Fruit fly (Drosophila melanogaster) whole organism, embryonic: Measurements from ENCODE around the gene PLCXD.

ENCODE experiments used
- Abd-B ChIP-seq: fragments of 200-800 bp; sonication (Bioruptor generic); optimal IDR thresholded peaks from 2 replicates; lab custom pipeline; 2018; ENCODE audit warnings: missing biosample characterization, mild to moderate bottlenecking, missing genetic modification characterization, moderate library complexity
- Aef1 ChIP-seq: fragments of 200-800 bp; sonication (Bioruptor generic); IDR thresholded peaks from 3 replicates; pipeline ENCODE4 v1.3.6; 2022; ENCODE audit warnings: missing biosample characterization, missing genetic modification characterization
- CG11456 ChIP-seq: fragments of 200-800 bp; sonication (Bioruptor generic); IDR thresholded peaks from 3 replicates; pipeline ENCODE4 v1.3.6; 2022; ENCODE audit warnings: missing biosample characterization, missing genetic modification characterization
- CG12155 ChIP-seq: fragments of 200-800 bp; sonication (Bioruptor generic); optimal IDR thresholded peaks from 3 replicates; lab custom pipeline; 2016; ENCODE audit warnings: missing biosample characterization, missing genetic modification characterization
- CG14667 ChIP-seq: fragments of 200-800 bp; sonication (Bioruptor generic); IDR thresholded peaks from 2 replicates; pipeline ENCODE4 v1.3.6; 2022; ENCODE audit warnings: missing biosample characterization, missing genetic modification characterization
- CG15479 ChIP-seq: fragments of 200-800 bp; sonication (Bioruptor generic); optimal IDR thresholded peaks from 3 replicates; lab custom pipeline; 2019; ENCODE audit warnings: missing biosample characterization, mild to moderate bottlenecking, missing genetic modification characterization, moderate library complexity
- CG17829 ChIP-seq: fragments of 200-800 bp; optimal IDR thresholded peaks from 2 replicates; lab custom pipeline; 2019; ENCODE audit warnings: missing biosample characterization, mild to moderate bottlenecking, missing genetic modification characterization, moderate library complexity
- CG1832 ChIP-seq: fragments of 200-800 bp; sonication (Bioruptor generic); optimal IDR thresholded peaks from 2 replicates; lab custom pipeline; 2017; ENCODE audit warnings: missing biosample characterization, mild to moderate bottlenecking, missing genetic modification characterization, inconsistent platforms
- CG3163 ChIP-seq: fragments of 200-800 bp; sonication (Bioruptor generic); optimal IDR thresholded peaks from 3 replicates; lab custom pipeline; 2016; ENCODE audit warnings: missing biosample characterization, missing genetic modification characterization
- CG6654 ChIP-seq: fragments of 200-800 bp; sonication (Bioruptor generic); optimal IDR thresholded peaks from 2 replicates; lab custom pipeline; 2017; ENCODE audit warnings: missing biosample characterization, mild to moderate bottlenecking, missing genetic modification characterization
- CG7786 ChIP-seq: fragments of 200-800 bp; sonication (Bioruptor generic); optimal IDR thresholded peaks from 2 replicates; lab custom pipeline; 2016; ENCODE audit warnings: missing biosample characterization, missing genetic modification characterization
- CG8290 ChIP-seq, 3 experiments: fragments of 200-800 bp; sonication (Bioruptor generic); optimal IDR thresholded peaks; 2 replicates each; lab custom pipeline; 2016 to 2019; ENCODE audit warnings: missing biosample characterization in 3 of 3, missing genetic modification characterization in 3 of 3, mild to moderate bottlenecking in 2 of 3, moderate library complexity in 1 of 3
- CG8388 ChIP-seq: fragments of 200-800 bp; sonication (Bioruptor generic); optimal IDR thresholded peaks from 2 replicates; lab custom pipeline; 2019; ENCODE audit warnings: missing biosample characterization, mild to moderate bottlenecking, missing genetic modification characterization, moderate library complexity
- CG8478 ChIP-seq: fragments of >200 bp; optimal IDR thresholded peaks from 2 replicates; lab custom pipeline; 2018
- CG9817 ChIP-seq: fragments of 200-800 bp; sonication (Bioruptor generic); optimal IDR thresholded peaks from 2 replicates; lab custom pipeline; 2018; ENCODE audit warnings: missing biosample characterization, mild to moderate bottlenecking, missing genetic modification characterization, moderate library complexity
- CTCF ChIP-seq: fragments of 200-800 bp; sonication (Bioruptor generic); optimal IDR thresholded peaks from 2 replicates; lab custom pipeline; 2017; ENCODE audit warnings: missing biosample characterization, mild to moderate bottlenecking, missing genetic modification characterization, moderate library complexity
- CkIIα-i1 ChIP-seq: fragments of 200-800 bp; sonication (Bioruptor generic); IDR thresholded peaks from 2 replicates; pipeline ENCODE4 v1.3.6; 2022; ENCODE audit warnings: missing biosample characterization, missing genetic modification characterization
- D ChIP-seq, 2 experiments: fragments of 200-800 bp in 1 of 2; fragments of >200 bp in 1 of 2; sonication (Bioruptor generic) in 1 of 2; optimal IDR thresholded peaks; 2 replicates in 1 of 2; 3 replicates in 1 of 2; lab custom pipeline; 2017; ENCODE audit warnings: mild to moderate bottlenecking in 1 of 2, missing biosample characterization in 1 of 2, missing genetic modification characterization in 1 of 2, missing genetic modification reagents in 1 of 2
- E2f1 ChIP-seq: fragments of 200-800 bp; sonication (Bioruptor generic); IDR thresholded peaks from 2 replicates; pipeline ENCODE4 v1.3.6; 2022; ENCODE audit warnings: missing biosample characterization, missing genetic modification characterization
- Ets65A ChIP-seq: fragments of 200-800 bp; sonication (Bioruptor generic); peaks from one replicate; lab custom pipeline; 2016; ENCODE audit warnings: missing biosample characterization, missing genetic modification characterization
- Gsc ChIP-seq: fragments of 200-800 bp; sonication (Bioruptor generic); IDR thresholded peaks from 2 replicates; pipeline ENCODE4 v1.3.6; 2022; ENCODE audit warnings: missing biosample characterization, missing genetic modification characterization
- Hand ChIP-seq: fragments of 200-800 bp; sonication (Bioruptor generic); optimal IDR thresholded peaks from 2 replicates; lab custom pipeline; 2017; ENCODE audit warnings: mild to moderate bottlenecking, missing biosample characterization, missing genetic modification reagents, missing genetic modification characterization
- Hsf ChIP-seq: fragments of 200-800 bp; sonication (Bioruptor generic); optimal IDR thresholded peaks from 3 replicates; lab custom pipeline; 2016; ENCODE audit warnings: missing biosample characterization, missing genetic modification characterization
- Lhr ChIP-seq: fragments of 200-800 bp; sonication (Bioruptor generic); optimal IDR thresholded peaks from 3 replicates; lab custom pipeline; 2017; ENCODE audit warnings: mild to moderate bottlenecking, missing biosample characterization, missing genetic modification reagents, missing genetic modification characterization
- Meics ChIP-seq: fragments of 200-800 bp; sonication (Bioruptor generic); optimal IDR thresholded peaks from 2 replicates; lab custom pipeline; 2017; ENCODE audit warnings: missing biosample characterization, mild to moderate bottlenecking, missing genetic modification characterization
- Nf-YB ChIP-seq: fragments of 200-800 bp; sonication (Bioruptor generic); optimal IDR thresholded peaks from 3 replicates; lab custom pipeline; 2019; ENCODE audit warnings: missing biosample characterization, mild to moderate bottlenecking, missing genetic modification characterization, moderate library complexity
- Nf-YC ChIP-seq: fragments of 200-800 bp; optimal IDR thresholded peaks from 3 replicates; lab custom pipeline; 2019; ENCODE audit warnings: missing biosample characterization, mild to moderate bottlenecking, missing genetic modification characterization, moderate library complexity
- Rx ChIP-seq: fragments of 200-800 bp; sonication (Bioruptor generic); IDR thresholded peaks from 2 replicates; pipeline ENCODE4 v1.3.6; 2022; ENCODE audit warnings: missing biosample characterization, missing genetic modification characterization
- Sin3A ChIP-seq: fragments of >200 bp; optimal IDR thresholded peaks from 2 replicates; lab custom pipeline; 2018
- cg ChIP-seq: fragments of 200-800 bp; sonication (Bioruptor generic); optimal IDR thresholded peaks from 3 replicates; lab custom pipeline; 2019; ENCODE audit warnings: missing biosample characterization, mild to moderate bottlenecking, missing genetic modification characterization, moderate library complexity
- hkb ChIP-seq, 2 experiments: fragments of 200-800 bp in 1 of 2; fragments of >200 bp in 1 of 2; sonication (Bioruptor generic) in 1 of 2; IDR thresholded peaks in 1 of 2; optimal IDR thresholded peaks in 1 of 2; 2 replicates each; pipeline versions ENCODE4 v1.3.6 to Lab custom; 2017 to 2022; ENCODE audit warnings: missing biosample characterization in 1 of 2, missing genetic modification characterization in 1 of 2
- ind ChIP-seq: fragments of 200-800 bp; sonication (Bioruptor generic); optimal IDR thresholded peaks from 3 replicates; lab custom pipeline; 2016; ENCODE audit warnings: missing biosample characterization, missing genetic modification characterization
- insv ChIP-seq, 2 experiments: fragments of 200-800 bp; sonication (Bioruptor generic); optimal IDR thresholded peaks; 3 replicates each; lab custom pipeline; 2016 to 2018; ENCODE audit warnings: missing biosample characterization in 2 of 2, missing genetic modification characterization in 2 of 2
- inv ChIP-seq: fragments of 200-800 bp; sonication (Bioruptor generic); IDR thresholded peaks from 2 replicates; pipeline ENCODE4 v1.3.6; 2022; ENCODE audit warnings: missing biosample characterization, missing genetic modification characterization; ENCODE audit not compliant: partially characterized antibody
- jing ChIP-seq: fragments of 200-800 bp; sonication (Bioruptor generic); optimal IDR thresholded peaks from 2 replicates; lab custom pipeline; 2018; ENCODE audit warnings: missing biosample characterization, mild to moderate bottlenecking, missing genetic modification characterization
- nerfin-1 ChIP-seq: fragments of 200-800 bp; sonication (Bioruptor generic); optimal IDR thresholded peaks from 3 replicates; lab custom pipeline; 2019; ENCODE audit warnings: missing biosample characterization, mild to moderate bottlenecking, missing genetic modification characterization, moderate library complexity
- nmo ChIP-seq: fragments of 200-800 bp; sonication (Bioruptor generic); optimal IDR thresholded peaks from 2 replicates; lab custom pipeline; 2018; ENCODE audit warnings: missing biosample characterization, mild to moderate bottlenecking, missing genetic modification characterization, moderate library complexity
- sd ChIP-seq: fragments of 200-800 bp; sonication (Bioruptor generic); optimal IDR thresholded peaks from 3 replicates; lab custom pipeline; 2018; ENCODE audit warnings: missing biosample characterization, mild to moderate bottlenecking, missing genetic modification characterization, moderate library complexity
- tap ChIP-seq: fragments of 200-800 bp; optimal IDR thresholded peaks from 3 replicates; lab custom pipeline; 2019; ENCODE audit warnings: missing biosample characterization, mild to moderate bottlenecking, missing genetic modification characterization, moderate library complexity
- trh ChIP-seq: fragments of 200-800 bp; sonication (Bioruptor generic); optimal IDR thresholded peaks from 2 replicates; lab custom pipeline; 2016; ENCODE audit warnings: missing biosample characterization, missing genetic modification characterization

The PLCXD gene

DNA sequence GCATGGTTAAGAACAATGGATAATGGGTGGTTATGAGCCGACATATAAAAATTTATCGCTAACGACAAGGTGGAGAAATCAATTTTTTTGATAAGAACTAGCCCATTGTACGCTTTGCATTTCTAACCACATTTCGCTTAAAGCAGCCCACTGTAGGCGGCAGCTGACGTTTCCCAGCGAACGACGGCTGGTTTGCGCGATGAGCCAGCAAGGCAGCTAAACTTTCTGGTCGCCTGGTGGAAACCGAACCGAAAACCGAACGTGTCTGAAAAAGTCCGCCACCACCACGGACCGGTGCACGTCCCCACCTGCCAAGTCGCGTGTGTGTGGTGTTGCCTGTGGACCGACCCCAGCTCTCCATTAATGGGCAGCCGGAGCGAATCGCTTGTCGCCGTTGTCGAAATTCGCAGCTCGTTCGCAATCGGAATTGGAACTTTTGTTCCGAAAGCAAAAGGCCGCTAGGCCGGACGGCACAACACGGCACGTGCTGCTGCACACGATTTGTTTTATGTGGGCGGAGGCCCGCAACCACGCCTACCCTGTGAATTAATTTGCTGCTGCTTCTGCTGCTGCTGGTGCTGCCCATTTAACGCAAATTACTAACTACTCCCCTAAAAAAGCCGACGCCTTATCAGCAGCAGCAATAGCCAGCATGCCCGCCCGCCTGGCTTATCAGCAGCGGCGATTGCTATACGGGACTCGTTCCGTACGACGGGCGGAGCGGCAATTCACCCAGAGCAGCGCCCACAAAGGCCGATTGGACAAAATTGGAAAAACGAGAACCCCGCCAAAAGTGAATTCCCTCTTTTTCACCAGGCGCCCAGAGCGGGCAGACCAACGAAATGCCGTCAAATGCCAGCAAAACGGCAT is 46.1 kb upstream of the PLCXD start (continued):
- peak; percentile 48 for TF ChIP-seq tap (tag; lab: Kevin White, UChicago)
- TF ChIP-seq trh (GFP tag; lab: Kevin White, UChicago) = no peak
- no peak for TF ChIP-seq CG6654
- TF ChIP-seq CG15479 (GFP tag; lab: Kevin White, UChicago) = peak; percentile 93
- no peak for TF ChIP-seq CkIIα-i1 (GFP tag; lab: Robert Waterston, UW)
- peak; percentile 11 for TF ChIP-seq CG9817 (tag; lab: Kevin White, UChicago)
- no peak for TF ChIP-seq CG14667 (GFP tag; lab: Robert Waterston, UW)
- peak; percentile 31 for TF ChIP-seq Meics (GFP tag; lab: Kevin White, UChicago)
- TF ChIP-seq Hand = peak; percentile 35
- TF ChIP-seq CG8290 (GFP tag; optimal IDR thresholded peaks at IDR 0.05; lab: Kevin White, UChicago) = no peak
- peak in 1 of 2 experiments; percentile 81 for TF ChIP-seq CG8290 (tag; optimal IDR thresholded peaks at IDR 0.05; lab: Kevin White, UChicago)
- peak; percentile 11 for TF ChIP-seq Hsf
- TF ChIP-seq E2f1 (GFP tag; lab: Robert Waterston, UW) = no peak
- TF ChIP-seq Aef1 = no peak
- TF ChIP-seq ind (GFP tag; lab: Kevin White, UChicago) = peak; percentile 36
- no peak for TF ChIP-seq inv
- TF ChIP-seq CG12155 (GFP tag; lab: Kevin White, UChicago) = peak; percentile 18

DNA sequence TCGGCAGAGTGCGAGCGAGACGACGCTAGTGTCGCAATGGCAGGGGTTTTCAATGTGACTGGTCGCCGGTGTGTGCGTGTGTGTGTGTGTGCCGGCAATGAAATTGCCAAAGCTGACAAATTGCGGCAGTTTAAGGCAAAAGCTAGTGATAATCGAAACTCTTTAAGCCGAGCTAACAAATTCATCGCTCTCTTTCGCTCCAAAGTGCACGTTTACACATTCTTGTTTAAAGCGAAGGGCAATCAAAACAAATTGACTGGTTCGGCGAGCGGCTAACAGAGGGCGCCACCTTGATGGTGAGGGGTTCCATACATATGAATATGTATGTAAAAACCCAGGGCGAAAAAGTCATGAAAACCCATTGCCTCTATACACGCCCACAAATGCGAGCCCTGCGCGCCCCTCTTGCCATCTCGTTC is 45.4 kb upstream of the PLCXD start:
- TF ChIP-seq CG7786 (GFP tag; lab: Kevin White, UChicago) (no peak), Rx (GFP tag; lab: Robert Waterston, UW) (no peak), cg (peak; percentile 94), insv (GFP tag; optimal IDR thresholded peaks at IDR 0.05; lab: Kevin White, UChicago) (peak in 1 of 2 experiments; percentile 48), Abd-B (GFP tag; lab: Kevin White, UChicago) (peak; percentile 56), Nf-YB (peak; percentile 96), jing (GFP tag; lab: Kevin White, UChicago) (peak; percentile 48), nmo (GFP tag; lab: Kevin White, UChicago) (peak; percentile 13), Ets65A (GFP tag; lab: Kevin White, UChicago) (peak; percentile 7), CG3163 (GFP tag; lab: Kevin White, UChicago) (peak; percentile 33), Nf-YC (tag; lab: Kevin White, UChicago) (peak; percentile 97), CTCF (peak; percentile 96), nerfin-1 (peak; percentile 67), CG8388 (GFP tag; lab: Kevin White, UChicago) (no peak), Gsc (GFP tag; lab: Robert Waterston, UW) (no peak), Lhr (GFP tag; lab: Kevin White, UChicago) (peak; percentile 57), CG8478 (lab: Kevin White, UChicago) (peak; percentile 62), sd (tag; lab: Kevin White, UChicago) (peak; percentile 95), D (optimal IDR thresholded peaks at IDR 0.05; lab: Kevin White, UChicago) (no peak), D (GFP tag; optimal IDR thresholded peaks at IDR 0.05; lab: Kevin White, UChicago) (no peak), CG1832 (GFP tag; lab: Kevin White, UChicago) (peak; percentile 92), CG15479 (GFP tag; lab: Kevin White, UChicago) (peak; percentile 73), CG17829 (tag; lab: Kevin White, UChicago) (peak; percentile 38), hkb (optimal IDR thresholded peaks at IDR 0.05; lab: Kevin White, UChicago) (peak; percentile 46), hkb (GFP tag; IDR thresholded peaks at IDR 0.05; lab: Robert Waterston, UW) (no peak), Sin3A (lab: Kevin White, UChicago) (peak; percentile 25), CG11456 (GFP tag; lab: Robert Waterston, UW) (no peak)
